Fruit fly (Drosophila melanogaster): ENCODE data around the gene spi.

spi gene

dm6 chr2L:19542268-19542773, 34.8 kb downstream of the spi start (continued):
- TF ChIP-seq lov (optimal IDR thresholded peaks at IDR 0.05) (no peak), lov (GFP tag; IDR thresholded peaks at IDR 0.05) (no peak), CG8089 (GFP tag; optimal IDR thresholded peaks at IDR 0.05) (no peak), CG34422 (GFP tag; IDR thresholded peaks at IDR 0.05) (peak; percentile 13; the same call in 1 of the 3 replicates), phol (tag; optimal IDR thresholded peaks at IDR 0.05) (peak; percentile 27), E2f1 (GFP tag; IDR thresholded peaks at IDR 0.05) (no peak), gsb (GFP tag; IDR thresholded peaks at IDR 0.05) (no peak), Rx (GFP tag; IDR thresholded peaks at IDR 0.05) (no peak), Med (GFP tag) (peak; percentile 59), CG31365 (tag; optimal IDR thresholded peaks at IDR 0.05) (no peak), lola (GFP tag; optimal IDR thresholded peaks at IDR 0.05) (no peak), Scr (GFP tag; IDR thresholded peaks at IDR 0.05; ENCODE audit: partially characterized antibody) (peak; percentile 86), Bteb2 (GFP tag; optimal IDR thresholded peaks at IDR 0.05) (no peak), CrebB (tag; optimal IDR thresholded peaks at IDR 0.05) (no peak), HmgD (GFP tag; optimal IDR thresholded peaks at IDR 0.05) (peak; percentile 38), dm (GFP tag; optimal IDR thresholded peaks at IDR 0.05) (peak; percentile 1), ci (GFP tag; IDR thresholded peaks at IDR 0.05) (no peak), dpn (GFP tag; optimal IDR thresholded peaks at IDR 0.05) (no peak), crc (GFP tag; optimal IDR thresholded peaks at IDR 0.05) (no peak), CG6813 (GFP tag; optimal IDR thresholded peaks at IDR 0.05) (no peak), disco-r (GFP tag; optimal IDR thresholded peaks at IDR 0.05) (no peak), CG10209 (GFP tag; optimal IDR thresholded peaks at IDR 0.05) (no peak), CG15073 (GFP tag; optimal IDR thresholded peaks at IDR 0.05) (no peak), CG12299 (tag; optimal IDR thresholded peaks at IDR 0.05) (no peak), chm (GFP tag; IDR thresholded peaks at IDR 0.05) (0 out of 2 replicates have a peak, but pooled peaks have one; percentile 11), ssp (GFP tag; IDR thresholded peaks at IDR 0.05) (no peak), sna (GFP tag; IDR thresholded peaks at IDR 0.05; ENCODE audit: partially characterized antibody) (peak; percentile 90), CG18476 (GFP tag; optimal IDR thresholded peaks at IDR 0.05) (no peak), kay (GFP tag; optimal IDR thresholded peaks at IDR 0.05) (no peak), jing (GFP tag; optimal IDR thresholded peaks at IDR 0.05) (no peak), NC2α (GFP tag; optimal IDR thresholded peaks at IDR 0.05) (no peak), CG9437 (GFP tag; optimal IDR thresholded peaks at IDR 0.05) (no peak), B-H1 (GFP tag; IDR thresholded peaks at IDR 0.05) (no peak), corto (GFP tag; optimal IDR thresholded peaks at IDR 0.05) (no peak), HLH3B (GFP tag; IDR thresholded peaks at IDR 0.05) (no peak), D19A (tag; optimal IDR thresholded peaks at IDR 0.05) (no peak), Atf-2 (GFP tag; optimal IDR thresholded peaks at IDR 0.05) (no peak), Sry-β (GFP tag; optimal IDR thresholded peaks at IDR 0.05) (no peak), Hr78 (GFP tag; optimal IDR thresholded peaks at IDR 0.05) (no peak), ken (GFP tag; IDR thresholded peaks at IDR 0.05) (no peak), gce (GFP tag; IDR thresholded peaks at IDR 0.05) (no peak), Pdp1 (GFP tag; optimal IDR thresholded peaks at IDR 0.05) (peak in 1 of 2 experiments; percentile 26), pros (GFP tag; optimal IDR thresholded peaks at IDR 0.05) (no peak), Elba2 (GFP tag; optimal IDR thresholded peaks at IDR 0.05) (no peak), luna (GFP tag; optimal IDR thresholded peaks at IDR 0.05) (no peak), Gsc (GFP tag; IDR thresholded peaks at IDR 0.05) (no peak), Blimp-1 (GFP tag; optimal IDR thresholded peaks at IDR 0.05) (no peak), CG9797 (GFP tag; optimal IDR thresholded peaks at IDR 0.05) (peak; percentile 7), pita (GFP tag; optimal IDR thresholded peaks at IDR 0.05) (no peak), gt (GFP tag; IDR thresholded peaks at IDR 0.05) (no peak), shn (GFP tag; optimal IDR thresholded peaks at IDR 0.05) (no peak)
